Worm (Caenorhabditis elegans): ENCODE results near the gene bus-12.

ce11 chrIV:13282778-13283177 lies 26.8 kb downstream of the bus-12 start, which contains the start of gene cpsf-3:
- TF ChIP-seq lin-39 (tag; optimal IDR thresholded peaks at IDR 0.05) (no peak), zip-4 (GFP tag; optimal IDR thresholded peaks at IDR 0.05) (no peak)
